Worm (Caenorhabditis elegans): Measurements from ENCODE around the gene str-252.

DNA sequence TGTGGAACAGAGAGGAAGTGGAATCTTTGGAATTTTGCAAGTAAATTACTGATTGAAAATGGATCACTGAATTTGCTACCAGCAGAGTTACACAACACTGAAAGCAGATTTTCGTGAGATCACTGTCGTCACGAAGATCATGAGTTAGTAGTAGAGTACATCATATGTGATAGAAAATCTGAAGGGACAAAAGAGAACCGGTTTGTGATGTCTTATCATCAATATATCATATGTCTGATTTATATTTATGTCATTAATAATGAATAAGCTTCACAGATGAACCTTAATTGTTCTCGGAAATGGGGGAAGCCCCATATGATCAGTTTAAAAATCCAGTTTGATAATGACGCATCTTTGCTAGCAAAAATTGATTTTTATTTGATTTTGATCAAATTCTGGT, 19.8 kb downstream of the str-252 start:
- TF ChIP-seq ztf-11 (tag; optimal IDR thresholded peaks at IDR 0.05), result no peak
- TF ChIP-seq elt-1 (tag; optimal IDR thresholded peaks at IDR 0.05; ENCODE audit: borderline replicate concordance, insufficient read depth), result no peak
- TF ChIP-seq snpc-4 (tag; optimal IDR thresholded peaks at IDR 0.05), result no peak
- TF ChIP-seq M03D4.4 (tag; optimal IDR thresholded peaks at IDR 0.05), result no peak
- TF ChIP-seq drap-1 (GFP tag; optimal IDR thresholded peaks at IDR 0.05), result no peak
- TF ChIP-seq ham-2 (GFP tag; optimal IDR thresholded peaks at IDR 0.05), result no peak
